Worm (Caenorhabditis elegans) whole organism, midembryonic: Measurements from ENCODE around the gene popl-5.

ENCODE experiments used
- T22C8.4 ChIP-seq: fragments of 200-800 bp; sonication (Bioruptor generic); IDR thresholded peaks from 2 replicates; pipeline ENCODE4 v1.3.6; 2022; ENCODE audit warnings: missing genetic modification characterization, missing compliant biosample characterization
- cog-1 ChIP-seq: sonication (generic microtip); optimal IDR thresholded peaks from 2 replicates; lab custom pipeline; 2016; ENCODE audit warnings: missing genetic modification characterization, missing compliant biosample characterization
- flt-1 ChIP-seq: fragments of 200-800 bp; sonication (Bioruptor generic); IDR thresholded peaks from 2 replicates; pipeline ENCODE4 v1.3.6; 2022; ENCODE audit warnings: missing genetic modification characterization, missing compliant biosample characterization
- klf-2 ChIP-seq: fragments of 200-800 bp; sonication (Bioruptor generic); conservative IDR thresholded peaks from 2 replicates; pipeline ENCODE4 v1.3.6; 2022; ENCODE audit warnings: missing genetic modification reagents, missing genetic modification characterization, missing compliant biosample characterization
- med-1 ChIP-seq: sonication (generic microtip); optimal IDR thresholded peaks from 2 replicates; lab custom pipeline; 2017; ENCODE audit warnings: missing genetic modification characterization, mild to moderate bottlenecking, missing compliant biosample characterization, antibody characterized with exemption, missing genetic modification reagents; ENCODE audit not compliant: insufficient read depth
- ref-1 ChIP-seq: fragments of 200-800 bp; sonication (Bioruptor generic); conservative IDR thresholded peaks from 2 replicates; pipeline ENCODE4 v1.3.6; 2022; ENCODE audit warnings: missing genetic modification reagents, missing genetic modification characterization, missing compliant biosample characterization
- ztf-23 ChIP-seq: fragments of 200-800 bp; sonication (Bioruptor generic); IDR thresholded peaks from 2 replicates; pipeline ENCODE4 v1.3.6; 2022; ENCODE audit warnings: missing genetic modification reagents, missing genetic modification characterization, missing compliant biosample characterization
- ztf-29 ChIP-seq: fragments of 200-800 bp; sonication (Bioruptor generic); IDR thresholded peaks from 2 replicates; pipeline ENCODE4 v1.3.6; 2022; ENCODE audit warnings: missing genetic modification reagents, missing genetic modification characterization, missing compliant biosample characterization

ce11 chrIII:11505213-11505612 lies 18.1 kb upstream of the popl-5 start, which contains the start of the genes Y66D12A.21 and spe-6:
- no peak for TF ChIP-seq ztf-29 (GFP tag; lab: Robert Waterston, UW)
- no peak for TF ChIP-seq ref-1 (GFP tag; lab: Robert Waterston, UW)
- no peak for TF ChIP-seq med-1 (GFP tag; lab: Kevin White, UChicago)
- TF ChIP-seq flt-1: no peak
- TF ChIP-seq klf-2 (GFP tag; lab: Robert Waterston, UW): no peak
- TF ChIP-seq ztf-23 (GFP tag; lab: Robert Waterston, UW): no peak
- TF ChIP-seq cog-1 (tag; lab: Kevin White, UChicago): no peak
- no peak for TF ChIP-seq T22C8.4 (GFP tag; lab: Robert Waterston, UW)
